Fruit fly (Drosophila melanogaster) whole organism, prepupa: Measurements from ENCODE around the gene CG46244.

Source experiments
- CG10631 ChIP-seq: fragments of 200-800 bp; sonication (Bioruptor generic); optimal IDR thresholded peaks from 2 replicates; lab custom pipeline; 2016; ENCODE audit warnings: missing biosample characterization, missing genetic modification characterization
- CG10669 ChIP-seq: fragments of 200-800 bp; sonication (Bioruptor generic); optimal IDR thresholded peaks from 3 replicates; lab custom pipeline; 2018; ENCODE audit warnings: missing biosample characterization, mild to moderate bottlenecking, missing genetic modification characterization, moderate library complexity
- CG11294 ChIP-seq: fragments of 200-800 bp; sonication (Bioruptor generic); IDR thresholded peaks from 2 replicates; pipeline ENCODE4 v1.3.6; 2022; ENCODE audit warnings: missing biosample characterization, missing genetic modification characterization
- CG11762 ChIP-seq: fragments of 200-800 bp; sonication (Bioruptor generic); optimal IDR thresholded peaks from 3 replicates; lab custom pipeline; 2016; ENCODE audit warnings: missing biosample characterization, missing genetic modification characterization; ENCODE audit not compliant: insufficient read depth
- CG11902 ChIP-seq: fragments of 200-800 bp; sonication (Bioruptor generic); optimal IDR thresholded peaks from 3 replicates; lab custom pipeline; 2016; ENCODE audit warnings: missing biosample characterization, missing genetic modification characterization
- CG15336 ChIP-seq: fragments of 200-800 bp; sonication (Bioruptor generic); IDR thresholded peaks from 2 replicates; pipeline ENCODE4 v1.3.6; 2022; ENCODE audit warnings: missing biosample characterization, missing genetic modification characterization
- CG1621 ChIP-seq: fragments of 200-800 bp; sonication (Bioruptor generic); optimal IDR thresholded peaks from 3 replicates; lab custom pipeline; 2018; ENCODE audit warnings: missing biosample characterization, mild to moderate bottlenecking, missing genetic modification characterization
- CG16779 ChIP-seq: fragments of 200-800 bp; sonication (Bioruptor generic); optimal IDR thresholded peaks from 3 replicates; lab custom pipeline; 2017; ENCODE audit warnings: missing biosample characterization, mild to moderate bottlenecking, missing genetic modification characterization
- CG3032 ChIP-seq: fragments of 200-800 bp; optimal IDR thresholded peaks from 2 replicates; lab custom pipeline; 2019; ENCODE audit warnings: missing biosample characterization, mild to moderate bottlenecking, missing genetic modification characterization, moderate library complexity
- CG31627 ChIP-seq: fragments of 200-800 bp; sonication (Bioruptor generic); optimal IDR thresholded peaks from 3 replicates; lab custom pipeline; 2016; ENCODE audit warnings: missing biosample characterization, missing genetic modification characterization
- CG32006 ChIP-seq: fragments of 200-800 bp; sonication (Bioruptor generic); optimal IDR thresholded peaks from 3 replicates; lab custom pipeline; 2017; ENCODE audit warnings: missing biosample characterization, mild to moderate bottlenecking, missing genetic modification characterization
- CG34406 ChIP-seq: fragments of 200-800 bp; sonication (Bioruptor generic); optimal IDR thresholded peaks from 3 replicates; lab custom pipeline; 2016; ENCODE audit warnings: missing biosample characterization, missing genetic modification characterization
- CG4318 ChIP-seq: fragments of 200-800 bp; sonication (Bioruptor generic); optimal IDR thresholded peaks from 3 replicates; lab custom pipeline; 2017; ENCODE audit warnings: missing biosample characterization, mild to moderate bottlenecking, missing genetic modification characterization
- CG6163 ChIP-seq: fragments of 200-800 bp; sonication (Bioruptor generic); IDR thresholded peaks from 3 replicates; pipeline ENCODE4 v1.3.6; 2022; ENCODE audit warnings: missing biosample characterization, missing genetic modification characterization
- CG6792 ChIP-seq: fragments of 200-800 bp; sonication (Bioruptor generic); optimal IDR thresholded peaks from 3 replicates; lab custom pipeline; 2016; ENCODE audit warnings: missing biosample characterization, missing genetic modification characterization
- CG6854 ChIP-seq: fragments of 200-800 bp; sonication (Bioruptor generic); optimal IDR thresholded peaks from 2 replicates; lab custom pipeline; 2017; ENCODE audit warnings: missing biosample characterization, mild to moderate bottlenecking, missing genetic modification characterization
- CG7368 ChIP-seq: fragments of 200-800 bp; sonication (Bioruptor generic); optimal IDR thresholded peaks from 3 replicates; lab custom pipeline; 2016; ENCODE audit warnings: missing biosample characterization, missing genetic modification characterization
- CG8119 ChIP-seq: fragments of 200-800 bp; sonication (Bioruptor generic); IDR thresholded peaks from 3 replicates; pipeline ENCODE4 v1.3.6; 2022; ENCODE audit warnings: missing biosample characterization, missing genetic modification characterization
- CG8319 ChIP-seq: fragments of 200-800 bp; sonication (Bioruptor generic); optimal IDR thresholded peaks from 3 replicates; lab custom pipeline; 2016; ENCODE audit warnings: missing biosample characterization, missing genetic modification characterization
- CG8632 ChIP-seq: fragments of 200-800 bp; sonication (Bioruptor generic); optimal IDR thresholded peaks from 3 replicates; lab custom pipeline; 2016; ENCODE audit warnings: missing biosample characterization, missing genetic modification characterization
- CG9139 ChIP-seq: fragments of 200-800 bp; sonication (Bioruptor generic); optimal IDR thresholded peaks from 3 replicates; lab custom pipeline; 2017; ENCODE audit warnings: missing biosample characterization, mild to moderate bottlenecking, missing genetic modification characterization
- Eip78C ChIP-seq: fragments of 200-800 bp; sonication (Bioruptor generic); peaks from one replicate; lab custom pipeline; 2016; ENCODE audit warnings: missing biosample characterization, missing genetic modification characterization
- Eip93F ChIP-seq: fragments of 200-800 bp; sonication (Bioruptor generic); optimal IDR thresholded peaks from 2 replicates; lab custom pipeline; 2016; ENCODE audit warnings: missing biosample characterization, mild to moderate bottlenecking, missing genetic modification characterization
- Ets21C ChIP-seq: fragments of 200-800 bp; sonication (Bioruptor generic); optimal IDR thresholded peaks from 3 replicates; lab custom pipeline; 2016; ENCODE audit warnings: missing biosample characterization, missing genetic modification characterization
- Ets96B ChIP-seq: fragments of 200-800 bp; optimal IDR thresholded peaks from 2 replicates; lab custom pipeline; 2019; ENCODE audit warnings: missing biosample characterization, mild to moderate bottlenecking, missing genetic modification characterization, moderate library complexity
- Gug ChIP-seq: fragments of 200-800 bp; sonication (Bioruptor generic); IDR thresholded peaks from 2 replicates; pipeline ENCODE4 v1.3.6; 2022; ENCODE audit warnings: missing biosample characterization, missing genetic modification characterization
- Hr38 ChIP-seq: sonication (Bioruptor generic); optimal IDR thresholded peaks from 2 replicates; lab custom pipeline; 2016; ENCODE audit warnings: missing biosample characterization, missing genetic modification characterization
- Hr39 ChIP-seq: fragments of 200-800 bp; sonication (Bioruptor generic); optimal IDR thresholded peaks from 2 replicates; lab custom pipeline; 2016; ENCODE audit warnings: missing biosample characterization, missing genetic modification characterization
- Hr4 ChIP-seq: fragments of 200-800 bp; sonication (Bioruptor generic); optimal IDR thresholded peaks from 3 replicates; lab custom pipeline; 2016; ENCODE audit warnings: missing biosample characterization, missing genetic modification characterization
- Lpt ChIP-seq: fragments of 200-800 bp; sonication (Bioruptor generic); optimal IDR thresholded peaks from 3 replicates; lab custom pipeline; 2016; ENCODE audit warnings: missing biosample characterization, missing genetic modification characterization
- Met ChIP-seq: fragments of 200-800 bp; sonication (Bioruptor generic); optimal IDR thresholded peaks from 3 replicates; lab custom pipeline; 2016; ENCODE audit warnings: missing biosample characterization, missing genetic modification characterization
- OdsH ChIP-seq: fragments of 200-800 bp; sonication (Bioruptor generic); optimal IDR thresholded peaks from 3 replicates; lab custom pipeline; 2016; ENCODE audit warnings: missing biosample characterization, missing genetic modification characterization
- Smox ChIP-seq: fragments of 200-800 bp; sonication (Bioruptor generic); optimal IDR thresholded peaks from 3 replicates; lab custom pipeline; 2016; ENCODE audit warnings: missing biosample characterization, missing genetic modification characterization
- Sox102F ChIP-seq: fragments of 200-800 bp; sonication (Bioruptor generic); optimal IDR thresholded peaks from 2 replicates; lab custom pipeline; 2016; ENCODE audit warnings: missing biosample characterization, mild to moderate bottlenecking, missing genetic modification characterization
- Sox14 ChIP-seq: fragments of 200-800 bp; sonication (Bioruptor generic); optimal IDR thresholded peaks from 3 replicates; lab custom pipeline; 2016; ENCODE audit warnings: missing biosample characterization, missing genetic modification characterization
- Sox15 ChIP-seq: fragments of 200-800 bp; sonication (Bioruptor generic); optimal IDR thresholded peaks from 3 replicates; lab custom pipeline; 2016; ENCODE audit warnings: missing biosample characterization, missing genetic modification characterization
- acj6 ChIP-seq: fragments of 200-800 bp; sonication (Bioruptor generic); optimal IDR thresholded peaks from 3 replicates; lab custom pipeline; 2016; ENCODE audit warnings: missing biosample characterization, missing genetic modification characterization
- eg ChIP-seq: fragments of 200-800 bp; sonication (Bioruptor generic); IDR thresholded peaks from 3 replicates; pipeline ENCODE4 v1.3.6; 2022; ENCODE audit warnings: missing biosample characterization, missing genetic modification characterization
- esn ChIP-seq: fragments of 200-800 bp; sonication (Bioruptor generic); optimal IDR thresholded peaks from 2 replicates; lab custom pipeline; 2016; ENCODE audit warnings: missing biosample characterization, mild to moderate bottlenecking, missing genetic modification characterization, moderate library complexity
- fd59A ChIP-seq: fragments of 200-800 bp; sonication (Bioruptor generic); optimal IDR thresholded peaks from 2 replicates; lab custom pipeline; 2017; ENCODE audit warnings: missing biosample characterization, mild to moderate bottlenecking, missing genetic modification characterization, missing genetic modification reagents
- fd85E ChIP-seq: fragments of 200-800 bp; sonication (Bioruptor generic); optimal IDR thresholded peaks from 3 replicates; lab custom pipeline; 2016; ENCODE audit warnings: missing biosample characterization, missing genetic modification characterization
- fkh ChIP-seq: fragments of 200-800 bp; sonication (Bioruptor generic); optimal IDR thresholded peaks from 3 replicates; lab custom pipeline; 2017; ENCODE audit warnings: missing biosample characterization, mild to moderate bottlenecking, missing genetic modification characterization, moderate library complexity
- lz ChIP-seq: fragments of 200-800 bp; sonication (Bioruptor generic); optimal IDR thresholded peaks from 3 replicates; lab custom pipeline; 2016; ENCODE audit warnings: missing biosample characterization, missing genetic modification characterization
- net ChIP-seq: fragments of 200-800 bp; sonication (Bioruptor generic); optimal IDR thresholded peaks from 3 replicates; lab custom pipeline; 2016; ENCODE audit warnings: missing biosample characterization, missing genetic modification characterization
- salr ChIP-seq, 2 experiments: fragments of 200-800 bp; sonication (Bioruptor generic); optimal IDR thresholded peaks; 3 replicates each; lab custom pipeline; 2016 to 2018; ENCODE audit warnings: missing biosample characterization in 2 of 2, missing genetic modification characterization in 2 of 2, mild to moderate bottlenecking in 1 of 2
- spab ChIP-seq: fragments of 200-800 bp; sonication (Bioruptor generic); optimal IDR thresholded peaks from 2 replicates; lab custom pipeline; 2017; ENCODE audit warnings: missing biosample characterization, mild to moderate bottlenecking, missing genetic modification characterization, missing genetic modification reagents
- ss ChIP-seq, 2 experiments: fragments of 200-800 bp; sonication (Bioruptor generic); optimal IDR thresholded peaks; 2 replicates in 1 of 2; 3 replicates in 1 of 2; lab custom pipeline; 2017 to 2018; ENCODE audit warnings: mild to moderate bottlenecking in 2 of 2, missing biosample characterization in 2 of 2, missing genetic modification characterization in 2 of 2, moderate library complexity in 1 of 2
- svp ChIP-seq: fragments of 200-800 bp; sonication (Bioruptor generic); peaks from one replicate; lab custom pipeline; 2016; ENCODE audit warnings: missing biosample characterization, missing genetic modification characterization
- topi ChIP-seq: fragments of 200-800 bp; sonication (Bioruptor generic); optimal IDR thresholded peaks from 3 replicates; lab custom pipeline; 2016; ENCODE audit warnings: missing biosample characterization, missing genetic modification characterization
- vri ChIP-seq: fragments of 200-800 bp; sonication (Bioruptor generic); optimal IDR thresholded peaks from 3 replicates; lab custom pipeline; 2016; ENCODE audit warnings: missing biosample characterization, mild to moderate bottlenecking, missing genetic modification characterization

Gene CG46244

dm6 chr2L:19582185-19582584, 24.2 kb upstream of the CG46244 start, which contains the start of gene Hakai (continued):
- TF ChIP-seq Met (peak; percentile 46), eg (GFP tag; lab: Robert Waterston, UW) (0 out of 3 replicates have a peak, but pooled peaks have one; percentile 43), Ets96B (tag; lab: Kevin White, UChicago) (peak; percentile 12), Hr39 (GFP tag; lab: Kevin White, UChicago) (peak; percentile 55)

DNA sequence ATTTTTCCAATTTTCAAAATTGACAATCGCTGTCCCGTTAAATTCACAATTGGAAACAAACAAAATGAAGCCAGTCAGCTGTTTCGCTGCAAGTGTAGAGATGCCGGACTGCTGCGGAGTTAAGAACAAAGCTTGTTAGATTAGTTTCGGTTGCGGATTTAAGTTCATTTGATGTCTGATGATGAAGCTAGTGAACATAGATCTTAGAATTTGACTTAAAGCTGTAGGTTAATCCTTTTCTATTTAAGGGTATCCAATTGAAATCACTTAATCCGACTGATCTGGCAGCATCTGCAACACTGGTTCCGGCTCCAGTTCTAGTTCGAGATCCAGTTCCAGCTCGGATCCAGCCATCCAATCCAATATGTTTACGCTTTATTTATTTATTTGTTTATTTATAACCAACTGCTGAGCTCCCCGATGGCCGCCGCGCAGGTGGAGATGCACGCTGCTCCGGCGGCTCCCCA, 22.4 kb upstream of the CG46244 start, which contains the start of the genes PCNA2 and CG10366:
PCNA2 (minus strand) TSS at position 65 of the 467 bp plus-strand sequence.
CG10366 (plus strand) TSS at position 310 of the 467 bp plus-strand sequence.
- no peak for TF ChIP-seq fd59A (GFP tag; lab: Kevin White, UChicago)
- TF ChIP-seq fkh, result peak; percentile 91
- peak; percentile 40 for TF ChIP-seq CG11902
- TF ChIP-seq salr (GFP tag; optimal IDR thresholded peaks at IDR 0.05; lab: Kevin White, UChicago), result peak in 1 of 2 experiments; percentile 26
- TF ChIP-seq Eip93F (GFP tag; lab: Kevin White, UChicago), result no peak
- TF ChIP-seq CG6854 (GFP tag; lab: Kevin White, UChicago), result no peak
- peak; percentile 58 for TF ChIP-seq Hr4 (GFP tag; lab: Kevin White, UChicago)
- no peak for TF ChIP-seq fd85E
- peak; percentile 46 for TF ChIP-seq CG8319 (GFP tag; lab: Kevin White, UChicago)
- peak; percentile 38 for TF ChIP-seq CG32006
- TF ChIP-seq CG3032 (tag; lab: Kevin White, UChicago), result peak; percentile 64
- no peak for TF ChIP-seq CG9139 (GFP tag; lab: Kevin White, UChicago)
- TF ChIP-seq CG10669 (GFP tag; lab: Kevin White, UChicago), result peak; percentile 13
- TF ChIP-seq Sox14, result peak; percentile 86
- TF ChIP-seq Eip78C, result peak; percentile 74
- TF ChIP-seq vri, result no peak
- peak; percentile 14 for TF ChIP-seq Lpt (GFP tag; lab: Kevin White, UChicago)
- TF ChIP-seq acj6 (GFP tag; lab: Kevin White, UChicago), result peak; percentile 79
- TF ChIP-seq Met, result peak; percentile 56
- peak; percentile 47 for TF ChIP-seq CG7368
- TF ChIP-seq CG10631, result peak; percentile 55
- peak; percentile 45 for TF ChIP-seq Ets96B (tag; lab: Kevin White, UChicago)
- TF ChIP-seq CG8632 (GFP tag; lab: Kevin White, UChicago), result no peak
- TF ChIP-seq Hr39 (GFP tag; lab: Kevin White, UChicago), result peak; percentile 82
- peak; percentile 68 for TF ChIP-seq lz (GFP tag; lab: Kevin White, UChicago)
- no peak for TF ChIP-seq CG15336 (GFP tag; lab: Robert Waterston, UW)
- TF ChIP-seq CG8119 (GFP tag; lab: Robert Waterston, UW), result no peak
- peak; percentile 23 for TF ChIP-seq CG11762
- TF ChIP-seq Smox (GFP tag; lab: Kevin White, UChicago), result peak; percentile 47
- peak; percentile 74 for TF ChIP-seq esn (GFP tag; lab: Kevin White, UChicago)
- no peak for TF ChIP-seq Hr38 (GFP tag; lab: Kevin White, UChicago)
- TF ChIP-seq Sox15 (GFP tag; lab: Kevin White, UChicago), result peak; percentile 13
- TF ChIP-seq CG34406 (GFP tag; lab: Kevin White, UChicago), result peak; percentile 46
- no peak for TF ChIP-seq CG4318 (GFP tag; lab: Kevin White, UChicago)
- peak; percentile 64 for TF ChIP-seq topi (GFP tag; lab: Kevin White, UChicago)
- no peak for TF ChIP-seq Sox102F (GFP tag; lab: Kevin White, UChicago)
- peak; percentile 17 for TF ChIP-seq CG1621 (tag; lab: Kevin White, UChicago)
- no peak for TF ChIP-seq CG6163 (GFP tag; lab: Robert Waterston, UW)
- peak; percentile 42 for TF ChIP-seq Ets21C (GFP tag; lab: Kevin White, UChicago)
- TF ChIP-seq spab, result no peak
- no peak for TF ChIP-seq CG16779 (tag; lab: Kevin White, UChicago)
- no peak; the same call in 1 of the 2 replicates for TF ChIP-seq Gug (GFP tag; lab: Robert Waterston, UW)
- peak; percentile 68 for TF ChIP-seq CG6792 (GFP tag; lab: Kevin White, UChicago)
- TF ChIP-seq net (GFP tag; lab: Kevin White, UChicago), result peak; percentile 46
- peak; percentile 69 for TF ChIP-seq OdsH
- TF ChIP-seq svp, result no peak
- no peak for TF ChIP-seq CG11294 (GFP tag; lab: Robert Waterston, UW)
- TF ChIP-seq CG31627 (GFP tag; lab: Kevin White, UChicago), result peak; percentile 82
- TF ChIP-seq ss (GFP tag; optimal IDR thresholded peaks at IDR 0.05; lab: Kevin White, UChicago), result peak in 1 of 2 experiments; percentile 27
